Worm (Caenorhabditis elegans) whole organism, L4/young adult: ENCODE results near the gene brf-1.

Experiments
- W03F9.2 ChIP-seq: fragments of 150-350 bp; optimal IDR thresholded peaks from 2 replicates; lab custom pipeline; 2014; ENCODE audit warnings: missing biosample characterization, missing genetic modification characterization
- him-1 ChIP-seq: sonication (generic microtip); optimal IDR thresholded peaks from 2 replicates; lab custom pipeline; 2016; ENCODE audit warnings: missing genotype, missing genetic modification reagents, missing genetic modification characterization, missing compliant biosample characterization

- TF ChIP-seq him-1 (tag; lab: Kevin White, UChicago): no peak
- TF ChIP-seq W03F9.2 (tag; lab: Kevin White, UChicago): no peak
These were observed 51.1 kb downstream of the brf-1 start for ce11 chrII:7356773-7357172.
